Worm (Caenorhabditis elegans): ENCODE results near the gene magi-1.

magi-1 gene

ce11 chrIV:11735025-11735424 lies 20.2 kb downstream of the magi-1 start, which contains the start of gene K01A6.6:
TSS of gene K01A6.6 (plus strand) at chrIV:11735325.
- TF ChIP-seq ceh-82 (tag; optimal IDR thresholded peaks at IDR 0.05): no peak
- no peak for TF ChIP-seq lin-13 (GFP tag; optimal IDR thresholded peaks at IDR 0.05)
- TF ChIP-seq R02D3.7 (tag; optimal IDR thresholded peaks at IDR 0.05): no peak
- TF ChIP-seq nhr-6 (tag; optimal IDR thresholded peaks at IDR 0.05): no peak
- no peak for TF ChIP-seq aly-2 (tag; optimal IDR thresholded peaks at IDR 0.05)
- no peak for TF ChIP-seq alr-1 (tag; optimal IDR thresholded peaks at IDR 0.05)
- TF ChIP-seq nhr-11 (tag; optimal IDR thresholded peaks at IDR 0.05): no peak
- TF ChIP-seq dmd-4 (tag; optimal IDR thresholded peaks at IDR 0.05): no peak
- no peak for TF ChIP-seq sem-4 (tag; optimal IDR thresholded peaks at IDR 0.05)
- TF ChIP-seq lin-11 (tag; optimal IDR thresholded peaks at IDR 0.05): no peak
- TF ChIP-seq nhr-10 (tag; optimal IDR thresholded peaks at IDR 0.05): no peak
- TF ChIP-seq lsy-2 (tag; optimal IDR thresholded peaks at IDR 0.05): no peak
- TF ChIP-seq unc-39 (tag; optimal IDR thresholded peaks at IDR 0.05): no peak
- TF ChIP-seq F13H6.1 (tag; optimal IDR thresholded peaks at IDR 0.05): no peak
- no peak for TF ChIP-seq peb-1 (tag; optimal IDR thresholded peaks at IDR 0.05)
- TF ChIP-seq ztf-11 (tag; optimal IDR thresholded peaks at IDR 0.05): no peak
- TF ChIP-seq mdl-1 (tag; optimal IDR thresholded peaks at IDR 0.05): no peak
- no peak for TF ChIP-seq nhr-12 (tag; optimal IDR thresholded peaks at IDR 0.05)
- no peak for TF ChIP-seq mab-5 (tag; optimal IDR thresholded peaks at IDR 0.05)

- TF ChIP-seq unc-55 (GFP tag; optimal IDR thresholded peaks at IDR 0.05) (no peak), sma-3 (GFP tag; optimal IDR thresholded peaks at IDR 0.05) (no peak), nhr-12 (tag; optimal IDR thresholded peaks at IDR 0.05) (no peak), sem-4 (tag; optimal IDR thresholded peaks at IDR 0.05) (no peak), fos-1 (tag; optimal IDR thresholded peaks at IDR 0.05) (no peak)
These were observed 22.4 kb downstream of the magi-1 start, which contains the start of gene K01A6.8 for ce11 chrIV:11737269-11737668. TSS of gene K01A6.8 (minus strand) at chrIV:11737369.

- TF ChIP-seq nhr-25 (tag; optimal IDR thresholded peaks at IDR 0.05) (no peak), nhr-12 (tag; optimal IDR thresholded peaks at IDR 0.05) (no peak), nhr-129 (tag; optimal IDR thresholded peaks at IDR 0.05) (no peak), unc-39 (tag; optimal IDR thresholded peaks at IDR 0.05) (no peak), nhr-6 (tag; optimal IDR thresholded peaks at IDR 0.05) (no peak), skn-1 (tag; optimal IDR thresholded peaks at IDR 0.05) (no peak), egl-27 (tag; optimal IDR thresholded peaks at IDR 0.05) (no peak), lin-11 (tag; optimal IDR thresholded peaks at IDR 0.05) (no peak), gmeb-1 (tag; optimal IDR thresholded peaks at IDR 0.05) (no peak), R02D3.7 (tag; optimal IDR thresholded peaks at IDR 0.05) (no peak), ceh-16 (tag; optimal IDR thresholded peaks at IDR 0.05) (no peak), lsy-2 (tag; optimal IDR thresholded peaks at IDR 0.05) (no peak), unc-62 (GFP tag; optimal IDR thresholded peaks at IDR 0.05) (no peak), alr-1 (tag; optimal IDR thresholded peaks at IDR 0.05) (no peak), ztf-1 (GFP tag; conservative IDR thresholded peaks at IDR 0.05) (no peak), mbf-1 (tag; optimal IDR thresholded peaks at IDR 0.05) (no peak), snpc-4 (tag; optimal IDR thresholded peaks at IDR 0.05) (no peak), nhr-11 (tag; optimal IDR thresholded peaks at IDR 0.05) (no peak)
These were observed 23.3 kb downstream of the magi-1 start, which contains the start of gene K01A6.7 for ce11 chrIV:11738092-11738617. TSS of gene K01A6.7 (minus strand) at chrIV:11738567.

- TF ChIP-seq ama-1 (optimal IDR thresholded peaks at IDR 0.05): no peak
- no peak for TF ChIP-seq nhr-77 (tag; optimal IDR thresholded peaks at IDR 0.05)
These were observed 25.4 kb downstream of the magi-1 start, which contains the start of gene K01A6.4 for ce11 chrIV:11740204-11740603. TSS of gene K01A6.4 (minus strand) at chrIV:11740304.

ce11 chrIV:11742406-11742805 lies 27.6 kb downstream of the magi-1 start, which contains the start of gene K01A6.5:
TSS of gene K01A6.5 (plus strand) at chrIV:11742706.
- TF ChIP-seq R02D3.7 (tag; optimal IDR thresholded peaks at IDR 0.05): no peak
- no peak for TF ChIP-seq aly-2 (tag; optimal IDR thresholded peaks at IDR 0.05)
- no peak for TF ChIP-seq mdl-1 (tag; optimal IDR thresholded peaks at IDR 0.05)
- TF ChIP-seq fos-1 (tag; optimal IDR thresholded peaks at IDR 0.05): no peak
- TF ChIP-seq nhr-10 (tag; optimal IDR thresholded peaks at IDR 0.05): no peak
- TF ChIP-seq elt-3 (tag; optimal IDR thresholded peaks at IDR 0.05): no peak
- no peak for TF ChIP-seq Y55F3AM.14 (GFP tag; optimal IDR thresholded peaks at IDR 0.05)
- no peak for TF ChIP-seq sma-9 (GFP tag; optimal IDR thresholded peaks at IDR 0.05)
- no peak for TF ChIP-seq sma-9 (tag; optimal IDR thresholded peaks at IDR 0.05)
- no peak for TF ChIP-seq ceh-16 (tag; optimal IDR thresholded peaks at IDR 0.05)
- no peak for TF ChIP-seq blmp-1 (tag; optimal IDR thresholded peaks at IDR 0.05; ENCODE audit: insufficient read depth)
- no peak for TF ChIP-seq dmd-4 (tag; optimal IDR thresholded peaks at IDR 0.05)
- no peak for TF ChIP-seq lin-11 (tag; optimal IDR thresholded peaks at IDR 0.05)
- no peak for TF ChIP-seq ztf-4 (tag; optimal IDR thresholded peaks at IDR 0.05)

Data from whole organism, L2 larva.